Fruit fly (Drosophila melanogaster): ENCODE results near the gene eff.

Gene eff

dm6 chr3R:14714904-14715588 is 26.1 kb downstream of the eff start (continued):
- no peak for TF ChIP-seq CG31365 (tag; optimal IDR thresholded peaks at IDR 0.05)
- TF ChIP-seq cas (GFP tag; IDR thresholded peaks at IDR 0.05) = no peak
- TF ChIP-seq CG8944 (GFP tag; optimal IDR thresholded peaks at IDR 0.05) = no peak
- TF ChIP-seq CG15011 (GFP tag; optimal IDR thresholded peaks at IDR 0.05) = peak; percentile 33
- peak; percentile 3; the same call in 1 of the 3 replicates for TF ChIP-seq CG17361 (GFP tag; IDR thresholded peaks at IDR 0.05)
- peak; percentile 37 for TF ChIP-seq tap (tag; optimal IDR thresholded peaks at IDR 0.05)
- no peak for TF ChIP-seq E2f1 (GFP tag; IDR thresholded peaks at IDR 0.05)
- TF ChIP-seq CG1603 (tag; optimal IDR thresholded peaks at IDR 0.05) = peak; percentile 77
- peak; percentile 33; the same call in 1 of the 2 replicates for TF ChIP-seq CG10366 (GFP tag; IDR thresholded peaks at IDR 0.05)
- TF ChIP-seq ac (GFP tag; optimal IDR thresholded peaks at IDR 0.05) = peak; percentile 6
- no peak for TF ChIP-seq ato (GFP tag; IDR thresholded peaks at IDR 0.05; ENCODE audit: partially characterized antibody)
- TF ChIP-seq ham (GFP tag; IDR thresholded peaks at IDR 0.05) = no peak
- TF ChIP-seq schlank (tag; optimal IDR thresholded peaks at IDR 0.05) = no peak
- peak; percentile 45 for TF ChIP-seq PHDP (tag; optimal IDR thresholded peaks at IDR 0.05)
- no peak for TF ChIP-seq CG1233 (GFP tag; optimal IDR thresholded peaks at IDR 0.05)
- TF ChIP-seq H15 (GFP tag; IDR thresholded peaks at IDR 0.05) = no peak; the same call in 2 of the 3 replicates
- TF ChIP-seq dmrt99B (tag; optimal IDR thresholded peaks at IDR 0.05) = peak; percentile 63
- peak; percentile 20 for TF ChIP-seq CG10462 (GFP tag; optimal IDR thresholded peaks at IDR 0.05)
- TF ChIP-seq gt (GFP tag; IDR thresholded peaks at IDR 0.05) = no peak
- no peak for TF ChIP-seq gcm (GFP tag; optimal IDR thresholded peaks at IDR 0.05)
- no peak for TF ChIP-seq GATAe (GFP tag; conservative IDR thresholded peaks at IDR 0.05)
- no peak for TF ChIP-seq lov (optimal IDR thresholded peaks at IDR 0.05)
- TF ChIP-seq lov (GFP tag; IDR thresholded peaks at IDR 0.05) = no peak
- TF ChIP-seq CG12219 (GFP tag; optimal IDR thresholded peaks at IDR 0.05) = peak; percentile 21
- TF ChIP-seq Mrtf (GFP tag; IDR thresholded peaks at IDR 0.05) = no peak
- no peak for TF ChIP-seq CG2889 (GFP tag; IDR thresholded peaks at IDR 0.05)
- TF ChIP-seq sisA (GFP tag; IDR thresholded peaks at IDR 0.05) = peak; percentile 63
- TF ChIP-seq Doc3 (GFP tag; IDR thresholded peaks at IDR 0.05; ENCODE audit: partially characterized antibody) = no peak
- no peak for TF ChIP-seq CG16779 (GFP tag; IDR thresholded peaks at IDR 0.05)
- TF ChIP-seq HLH3B (GFP tag; IDR thresholded peaks at IDR 0.05) = no peak
- peak; percentile 77 for TF ChIP-seq unpg (GFP tag; optimal IDR thresholded peaks at IDR 0.05)
- TF ChIP-seq HLH54F (GFP tag; optimal IDR thresholded peaks at IDR 0.05) = no peak
- TF ChIP-seq sim (GFP tag; IDR thresholded peaks at IDR 0.05) = peak; percentile 32; the same call in 1 of the 2 replicates
- peak; percentile 69 for TF ChIP-seq CG7839 (tag; optimal IDR thresholded peaks at IDR 0.05)
- TF ChIP-seq CoRest (tag; optimal IDR thresholded peaks at IDR 0.05) = peak; percentile 49
- no peak for TF ChIP-seq pzg (GFP tag; optimal IDR thresholded peaks at IDR 0.05)
- TF ChIP-seq CG9215 (GFP tag; IDR thresholded peaks at IDR 0.05) = no peak
- TF ChIP-seq CG12236 (GFP tag; optimal IDR thresholded peaks at IDR 0.05) = no peak
- peak; percentile 75 for TF ChIP-seq CG10979 (tag; optimal IDR thresholded peaks at IDR 0.05)
- no peak for TF ChIP-seq CG12104 (GFP tag; optimal IDR thresholded peaks at IDR 0.05)
- peak; percentile 2 for TF ChIP-seq gcm2 (GFP tag; optimal IDR thresholded peaks at IDR 0.05)
- TF ChIP-seq CG31388 (GFP tag; optimal IDR thresholded peaks at IDR 0.05) = no peak
- TF ChIP-seq Dp (GFP tag; optimal IDR thresholded peaks at IDR 0.05) = no peak
- TF ChIP-seq Dref (GFP tag; IDR thresholded peaks at IDR 0.05) = no peak
- TF ChIP-seq NFAT (GFP tag; IDR thresholded peaks at IDR 0.05) = no peak
- TF ChIP-seq CG7987 (GFP tag; optimal IDR thresholded peaks at IDR 0.05) = no peak
- TF ChIP-seq Trl (optimal IDR thresholded peaks at IDR 0.05) = no peak
- no peak for TF ChIP-seq Trl (GFP tag; optimal IDR thresholded peaks at IDR 0.05)
- TF ChIP-seq pita (GFP tag; optimal IDR thresholded peaks at IDR 0.05) = no peak
- no peak for TF ChIP-seq Oaz (GFP tag; IDR thresholded peaks at IDR 0.05)
- TF ChIP-seq CG42726 (GFP tag; IDR thresholded peaks at IDR 0.05; ENCODE audit: partially characterized antibody) = no peak

Data from whole organism, embryonic.